Worm (Caenorhabditis elegans): Measurements from ENCODE around the gene T12G3.11.

The T12G3.11 gene

DNA sequence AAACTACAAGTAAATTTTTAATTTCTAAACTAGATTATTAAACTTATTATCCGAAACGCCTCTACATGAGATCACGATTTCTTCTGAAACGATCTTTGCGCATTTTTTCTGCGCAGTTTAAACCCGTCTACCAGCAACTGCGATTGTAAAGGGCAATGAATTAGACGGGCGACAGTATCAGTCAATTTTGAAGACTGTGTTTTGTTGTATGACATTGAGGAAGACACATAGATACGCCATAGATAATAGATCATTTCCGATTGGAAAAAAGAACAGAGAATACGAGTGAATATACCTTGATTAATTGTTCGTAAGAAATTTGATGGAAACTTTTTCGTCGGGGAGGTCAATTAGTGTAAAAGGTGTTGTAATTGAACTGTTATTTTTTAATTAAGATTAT, 8.2 kb downstream of the T12G3.11 start:
- no peak for TF ChIP-seq vab-7 (GFP tag; IDR thresholded peaks at IDR 0.05)
- no peak for TF ChIP-seq dmd-8 (GFP tag; IDR thresholded peaks at IDR 0.05)
- TF ChIP-seq egl-27 (tag; optimal IDR thresholded peaks at IDR 0.05), result no peak
- no peak for TF ChIP-seq ceh-44 (GFP tag; IDR thresholded peaks at IDR 0.05)
- TF ChIP-seq lir-3 (tag; optimal IDR thresholded peaks at IDR 0.05), result no peak
- TF ChIP-seq ctbp-1 (GFP tag; IDR thresholded peaks at IDR 0.05), result no peak
- no peak for TF ChIP-seq ceh-32 (tag; optimal IDR thresholded peaks at IDR 0.05; ENCODE audit: poor library complexity)
- no peak for TF ChIP-seq dmd-9 (GFP tag; IDR thresholded peaks at IDR 0.05)
- TF ChIP-seq aly-2 (tag; optimal IDR thresholded peaks at IDR 0.05), result no peak
- no peak for TF ChIP-seq zfp-2 (tag; optimal IDR thresholded peaks at IDR 0.05)
- peak; percentile 5 for TF ChIP-seq nhr-48 (tag; optimal IDR thresholded peaks at IDR 0.05)
- TF ChIP-seq lin-29 (GFP tag; IDR thresholded peaks at IDR 0.05), result no peak
- no peak for TF ChIP-seq sdz-12 (GFP tag; optimal IDR thresholded peaks at IDR 0.05)
- no peak for TF ChIP-seq lim-7 (GFP tag; IDR thresholded peaks at IDR 0.05)
- TF ChIP-seq dve-1 (tag; optimal IDR thresholded peaks at IDR 0.05; ENCODE audit: insufficient read depth), result no peak
- peak in 1 of 2 experiments; percentile 46 for TF ChIP-seq mdl-1 (tag; optimal IDR thresholded peaks at IDR 0.05)
- TF ChIP-seq jun-1 (tag; optimal IDR thresholded peaks at IDR 0.05), result no peak
- no peak for TF ChIP-seq ceh-20 (GFP tag; IDR thresholded peaks at IDR 0.05)
- no peak for TF ChIP-seq tra-1 (GFP tag; IDR thresholded peaks at IDR 0.05)
- no peak for TF ChIP-seq duxl-1 (tag; optimal IDR thresholded peaks at IDR 0.05; ENCODE audit: poor library complexity)
- no peak for TF ChIP-seq ztf-7 (tag; optimal IDR thresholded peaks at IDR 0.05)
- no peak for TF ChIP-seq pha-4 (GFP tag; IDR thresholded peaks at IDR 0.05)
- no peak for TF ChIP-seq pha-4 (tag; optimal IDR thresholded peaks at IDR 0.05)
- TF ChIP-seq nhr-28 (tag; optimal IDR thresholded peaks at IDR 0.05), result peak; percentile 57
- TF ChIP-seq nhr-25 (tag; optimal IDR thresholded peaks at IDR 0.05; ENCODE audit: borderline replicate concordance, insufficient read depth), result peak; percentile 47
- no peak for TF ChIP-seq mep-1 (tag; optimal IDR thresholded peaks at IDR 0.05)
- no peak for TF ChIP-seq hlh-11 (tag; optimal IDR thresholded peaks at IDR 0.05)
- TF ChIP-seq ceh-62 (tag; optimal IDR thresholded peaks at IDR 0.05), result no peak

DNA sequence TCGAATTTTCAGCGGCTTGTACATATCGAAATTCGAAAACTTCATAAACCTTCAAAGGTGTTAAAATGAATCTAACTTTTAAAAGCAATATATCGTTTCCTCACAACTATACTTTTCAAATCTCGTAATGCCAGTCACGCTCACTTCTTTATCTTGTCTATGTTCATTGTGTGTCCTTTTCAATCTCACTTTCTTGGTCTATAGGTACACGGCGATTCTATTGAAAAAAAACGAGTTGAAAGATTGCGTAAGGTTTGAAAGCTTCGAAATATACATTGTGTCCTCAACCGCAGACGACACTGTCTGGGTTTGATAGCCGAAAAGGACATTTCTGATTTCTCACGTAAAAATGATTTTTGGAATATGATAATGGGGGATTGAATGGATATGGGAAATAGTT, 10.7 kb downstream of the T12G3.11 start:
- peak in 1 of 2 experiments; percentile 84 for TF ChIP-seq unc-62 (GFP tag; optimal IDR thresholded peaks at IDR 0.05 in 1 of 2)
- TF ChIP-seq unc-62 (tag; optimal IDR thresholded peaks at IDR 0.05), result no peak
- TF ChIP-seq fkh-10 (GFP tag; optimal IDR thresholded peaks at IDR 0.05), result no peak
- TF ChIP-seq Y5F2A.4 (GFP tag; optimal IDR thresholded peaks at IDR 0.05), result no peak

DNA sequence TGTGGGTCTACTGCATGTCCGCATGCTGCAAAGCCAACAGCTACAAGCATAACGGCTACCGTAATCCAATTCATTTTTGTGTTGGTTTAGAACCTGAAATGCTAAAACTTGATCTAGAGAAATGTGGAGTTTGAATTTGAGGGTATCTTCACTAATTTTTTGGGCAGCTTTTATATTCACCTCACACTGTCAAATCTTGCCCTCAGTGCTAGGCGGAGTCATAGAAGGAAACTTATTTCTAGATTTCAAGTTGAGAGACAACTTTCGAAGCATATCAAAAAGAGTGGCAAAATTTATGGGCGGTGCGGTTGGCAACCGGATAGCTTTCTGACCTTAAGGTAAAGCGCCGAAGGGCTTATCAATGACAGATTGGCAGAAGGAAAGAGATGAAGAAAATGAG, 14.0 kb downstream of the T12G3.11 start, which contains the start of gene lips-6:
TSS of gene lips-6 (minus strand) at position 101 of the 400 bp plus-strand sequence.
- no peak for TF ChIP-seq nhr-111 (GFP tag; optimal IDR thresholded peaks at IDR 0.05)
- no peak for TF ChIP-seq Y105C5A.15 (GFP tag; IDR thresholded peaks at IDR 0.05)
- no peak for TF ChIP-seq nhr-102 (tag; optimal IDR thresholded peaks at IDR 0.05)
- no peak for TF ChIP-seq zfp-3 (GFP tag; conservative IDR thresholded peaks at IDR 0.05)
- no peak for TF ChIP-seq lin-38 (GFP tag; IDR thresholded peaks at IDR 0.05)
- TF ChIP-seq nhr-6 (tag; optimal IDR thresholded peaks at IDR 0.05), result no peak
- no peak for TF ChIP-seq F49E8.2 (tag; optimal IDR thresholded peaks at IDR 0.05; ENCODE audit: borderline replicate concordance)
- no peak for TF ChIP-seq ceh-82 (tag; optimal IDR thresholded peaks at IDR 0.05)
- no peak for TF ChIP-seq hlh-11 (tag; optimal IDR thresholded peaks at IDR 0.05)
- TF ChIP-seq lin-15B (tag; optimal IDR thresholded peaks at IDR 0.05), result no peak
- TF ChIP-seq daf-16 (GFP tag; optimal IDR thresholded peaks at IDR 0.05), result no peak
- no peak for TF ChIP-seq daf-16 (tag; optimal IDR thresholded peaks at IDR 0.05)
- TF ChIP-seq F44E2.7 (GFP tag; IDR thresholded peaks at IDR 0.05), result no peak
- TF ChIP-seq nhr-237 (tag; optimal IDR thresholded peaks at IDR 0.05), result no peak
- TF ChIP-seq spr-1 (tag; optimal IDR thresholded peaks at IDR 0.05), result no peak
- TF ChIP-seq nhr-77 (tag; optimal IDR thresholded peaks at IDR 0.05), result no peak
- no peak for TF ChIP-seq jun-1 (tag; optimal IDR thresholded peaks at IDR 0.05)

All from whole organism, L4 larva.